Worm (Caenorhabditis elegans) whole organism, young adult: ENCODE measurements around the gene ugt-32.

Source experiments
- B0019.2 ChIP-seq: fragments of 200-800 bp; sonication (Bioruptor generic); conservative IDR thresholded peaks from 2 replicates; pipeline ENCODE4 v1.3.6; 2022; ENCODE audit warnings: missing genetic modification reagents, missing genetic modification characterization, missing compliant biosample characterization
- B0261.1 ChIP-seq: sonication (generic microtip); optimal IDR thresholded peaks from 2 replicates; lab custom pipeline; 2016; ENCODE audit warnings: mild to moderate bottlenecking, missing genetic modification characterization, moderate library complexity, missing compliant biosample characterization
- B0336.3 ChIP-seq: fragments of 200-800 bp; sonication (Bioruptor generic); IDR thresholded peaks from 2 replicates; pipeline ENCODE4 v1.3.6; 2022; ENCODE audit warnings: missing genetic modification characterization, missing compliant biosample characterization
- D2030.7 ChIP-seq: fragments of 200-800 bp; sonication (Bioruptor generic); IDR thresholded peaks from 2 replicates; pipeline ENCODE4 v1.3.6; 2022; ENCODE audit warnings: missing genetic modification reagents, missing genetic modification characterization, missing compliant biosample characterization
- F39B2.1 ChIP-seq: fragments of 200-800 bp; sonication (Bioruptor generic); IDR thresholded peaks from 2 replicates; pipeline ENCODE4 v1.3.6; 2022; ENCODE audit warnings: missing genetic modification reagents, missing genetic modification characterization, missing compliant biosample characterization
- F49E8.2 ChIP-seq: sonication (generic microtip); optimal IDR thresholded peaks from 3 replicates; lab custom pipeline; 2017; ENCODE audit warnings: missing genetic modification characterization, mild to moderate bottlenecking, missing compliant biosample characterization, antibody characterized with exemption, moderate library complexity; ENCODE audit not compliant: insufficient read depth
- F57C9.4 ChIP-seq: sonication (generic microtip); optimal IDR thresholded peaks from 2 replicates; lab custom pipeline; 2017; ENCODE audit warnings: mild to moderate bottlenecking, missing genetic modification characterization, missing compliant biosample characterization
- K11D2.4 ChIP-seq: fragments of 200-800 bp; sonication (Bioruptor generic); IDR thresholded peaks from 2 replicates; pipeline ENCODE4 v1.3.6; 2022; ENCODE audit warnings: missing genetic modification reagents, missing genetic modification characterization, missing compliant biosample characterization
- T26A5.8 ChIP-seq: sonication (generic microtip); optimal IDR thresholded peaks from 2 replicates; lab custom pipeline; 2016; ENCODE audit warnings: missing genetic modification characterization, missing compliant biosample characterization
- Y53G8AR.9 ChIP-seq: fragments of 200-800 bp; sonication (Bioruptor generic); conservative IDR thresholded peaks from 2 replicates; pipeline ENCODE4 v1.3.6; 2022; ENCODE audit warnings: missing genetic modification reagents, missing genetic modification characterization, missing compliant biosample characterization
- Y95B8A.8 ChIP-seq: fragments of 200-800 bp; sonication (Bioruptor generic); IDR thresholded peaks from 2 replicates; pipeline ENCODE4 v1.3.6; 2022; ENCODE audit warnings: missing genetic modification reagents, missing genetic modification characterization, missing compliant biosample characterization
- bed-2 ChIP-seq: fragments of 200-800 bp; sonication (Bioruptor generic); IDR thresholded peaks from 2 replicates; pipeline ENCODE4 v1.3.6; 2022; ENCODE audit warnings: missing genetic modification reagents, missing genetic modification characterization, missing compliant biosample characterization
- ccch-3 ChIP-seq: fragments of 200-800 bp; sonication (Bioruptor generic); optimal IDR thresholded peaks from 2 replicates; lab custom pipeline; 2018; ENCODE audit warnings: mild to moderate bottlenecking, missing genetic modification characterization, missing compliant biosample characterization
- ceh-40 ChIP-seq: fragments of 200-800 bp; sonication (Bioruptor generic); IDR thresholded peaks from 2 replicates; pipeline ENCODE4 v1.3.6; 2022; ENCODE audit warnings: missing genetic modification characterization, missing compliant biosample characterization
- ceh-58 ChIP-seq: fragments of 200-800 bp; sonication (Bioruptor generic); IDR thresholded peaks from 2 replicates; pipeline ENCODE4 v1.3.6; 2022; ENCODE audit warnings: missing genetic modification characterization, missing compliant biosample characterization
- ceh-91 ChIP-seq: fragments of 200-800 bp; sonication (Bioruptor generic); IDR thresholded peaks from 2 replicates; pipeline ENCODE4 v1.3.6; 2022; ENCODE audit warnings: missing genetic modification reagents, missing genetic modification characterization, missing compliant biosample characterization
- chd-7 ChIP-seq: sonication (generic microtip); optimal IDR thresholded peaks from 2 replicates; lab custom pipeline; 2016; ENCODE audit warnings: mild to moderate bottlenecking, missing genetic modification characterization, moderate library complexity, missing compliant biosample characterization
- dox-1 ChIP-seq: fragments of 200-800 bp; sonication (Bioruptor generic); IDR thresholded peaks from 2 replicates; pipeline ENCODE4 v1.3.6; 2022; ENCODE audit warnings: missing genetic modification reagents, missing genetic modification characterization, missing compliant biosample characterization
- dpff-1 ChIP-seq: sonication (generic microtip); optimal IDR thresholded peaks from 2 replicates; lab custom pipeline; 2017; ENCODE audit warnings: mild to moderate bottlenecking, missing genetic modification characterization, missing compliant biosample characterization
- dpl-1 ChIP-seq: fragments of 150-350 bp; optimal IDR thresholded peaks from 2 replicates; lab custom pipeline; 2014; ENCODE audit warnings: missing biosample characterization, missing genetic modification reagents, missing genetic modification characterization
- efl-1 ChIP-seq: fragments of 150-350 bp; optimal IDR thresholded peaks from 2 replicates; lab custom pipeline; 2014; ENCODE audit warnings: missing biosample characterization, missing genetic modification reagents, missing genetic modification characterization
- egrh-3 ChIP-seq: fragments of 200-800 bp; sonication (Bioruptor generic); IDR thresholded peaks from 2 replicates; pipeline ENCODE4 v1.3.6; 2022; ENCODE audit warnings: missing genetic modification reagents, missing genetic modification characterization, missing compliant biosample characterization
- hmg-1.2 ChIP-seq: fragments of 200-800 bp; sonication (Bioruptor generic); IDR thresholded peaks from 2 replicates; pipeline ENCODE4 v1.3.6; 2022; ENCODE audit warnings: missing genetic modification reagents, missing genetic modification characterization, missing compliant biosample characterization
- hrde-1 ChIP-seq: sonication (generic microtip); optimal IDR thresholded peaks from 2 replicates; lab custom pipeline; 2016; ENCODE audit warnings: missing genetic modification characterization, mild to moderate bottlenecking, missing compliant biosample characterization, moderate library complexity, missing genotype, missing genetic modification reagents, borderline replicate concordance
- lsl-1 ChIP-seq: fragments of 200-800 bp; sonication (Bioruptor generic); optimal IDR thresholded peaks from 2 replicates; lab custom pipeline; 2018; ENCODE audit warnings: mild to moderate bottlenecking, missing genetic modification characterization, moderate library complexity, missing compliant biosample characterization
- madf-10 ChIP-seq: sonication (generic microtip); optimal IDR thresholded peaks from 2 replicates; lab custom pipeline; 2016; ENCODE audit warnings: mild to moderate bottlenecking, missing genetic modification characterization, missing compliant biosample characterization
- madf-6 ChIP-seq: fragments of 200-800 bp; sonication (Bioruptor generic); IDR thresholded peaks from 2 replicates; pipeline ENCODE4 v1.3.6; 2022; ENCODE audit warnings: missing genetic modification reagents, missing genetic modification characterization, missing compliant biosample characterization
- madf-8 ChIP-seq: fragments of 200-800 bp; sonication (Bioruptor generic); conservative IDR thresholded peaks from 2 replicates; pipeline ENCODE4 v1.3.6; 2022; ENCODE audit warnings: missing genetic modification reagents, missing genetic modification characterization, missing compliant biosample characterization
- mcd-1 ChIP-seq: fragments of 200-800 bp; sonication (Bioruptor generic); IDR thresholded peaks from 2 replicates; pipeline ENCODE4 v1.3.6; 2022; ENCODE audit warnings: missing genetic modification reagents, missing genetic modification characterization, missing compliant biosample characterization
- nhr-80 ChIP-seq: sonication (generic microtip); optimal IDR thresholded peaks from 2 replicates; lab custom pipeline; 2016; ENCODE audit warnings: missing genetic modification characterization, missing compliant biosample characterization
- rec-8 ChIP-seq, 2 experiments: sonication (generic microtip); optimal IDR thresholded peaks; 2 replicates each; lab custom pipeline; 2016; ENCODE audit warnings: mild to moderate bottlenecking in 2 of 2, missing genetic modification characterization in 2 of 2, missing genetic modification reagents in 2 of 2, missing genotype in 2 of 2, missing biosample characterization in 1 of 2, missing compliant biosample characterization in 1 of 2, moderate library complexity in 1 of 2
- snpc-3.4 ChIP-seq: sonication (generic microtip); optimal IDR thresholded peaks from 2 replicates; lab custom pipeline; 2017; ENCODE audit warnings: missing genetic modification characterization, mild to moderate bottlenecking, missing compliant biosample characterization, antibody characterized with exemption, moderate library complexity, missing genotype, missing genetic modification reagents
- tbp1 ChIP-seq: fragments of 200-800 bp; sonication (Bioruptor generic); optimal IDR thresholded peaks from 2 replicates; lab custom pipeline; 2018; ENCODE audit warnings: mild to moderate bottlenecking, missing genetic modification characterization, missing compliant biosample characterization
- xnd-1 ChIP-seq: sonication (generic microtip); optimal IDR thresholded peaks from 2 replicates; lab custom pipeline; 2016; ENCODE audit warnings: missing genotype, missing genetic modification reagents, missing genetic modification characterization, missing compliant biosample characterization
- zim-3 ChIP-seq: sonication (generic microtip); optimal IDR thresholded peaks from 2 replicates; lab custom pipeline; 2017; ENCODE audit warnings: mild to moderate bottlenecking, missing genetic modification characterization, moderate library complexity, missing compliant biosample characterization
- ztf-25 ChIP-seq: fragments of 200-800 bp; sonication (Bioruptor generic); IDR thresholded peaks from 2 replicates; pipeline ENCODE4 v1.3.6; 2022; ENCODE audit warnings: missing genetic modification reagents, missing genetic modification characterization, missing compliant biosample characterization
- ztf-6 ChIP-seq: fragments of 200-800 bp; sonication (Bioruptor generic); IDR thresholded peaks from 2 replicates; pipeline ENCODE4 v1.3.6; 2022; ENCODE audit warnings: missing genetic modification reagents, missing genetic modification characterization, missing compliant biosample characterization

ugt-32 gene

DNA sequence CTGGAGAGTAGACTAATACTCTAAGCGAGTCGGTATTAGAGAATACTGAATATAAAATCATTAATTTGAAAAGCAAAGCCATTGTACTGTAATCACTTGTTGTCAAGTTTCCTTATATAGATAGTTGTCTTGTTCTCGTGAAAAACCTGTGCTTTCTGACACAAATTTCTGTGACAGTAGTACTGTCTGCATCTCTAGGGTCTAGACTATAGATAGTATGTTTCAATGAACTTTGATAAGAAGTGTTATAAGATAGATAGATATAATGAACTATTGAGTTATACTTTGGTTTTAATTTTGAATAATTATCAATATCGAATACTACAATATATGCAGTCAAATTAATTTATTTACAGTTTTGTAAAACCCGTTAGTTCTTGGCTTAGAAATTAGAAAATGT is at the start of gene ugt-32:
ugt-32 (minus strand) TSS at position 82 of the 400 bp plus-strand sequence.
- TF ChIP-seq T26A5.8 (tag; lab: Kevin White, UChicago) (no peak), rec-8 (tag; optimal IDR thresholded peaks at IDR 0.05; lab: Kevin White, UChicago) (no peak), dpff-1 (tag; lab: Kevin White, UChicago) (no peak), Y95B8A.8 (GFP tag; lab: Robert Waterston, UW) (no peak), ccch-3 (no peak), nhr-80 (tag; lab: Kevin White, UChicago) (peak; percentile 22), egrh-3 (no peak), K11D2.4 (GFP tag; lab: Robert Waterston, UW) (no peak)

DNA sequence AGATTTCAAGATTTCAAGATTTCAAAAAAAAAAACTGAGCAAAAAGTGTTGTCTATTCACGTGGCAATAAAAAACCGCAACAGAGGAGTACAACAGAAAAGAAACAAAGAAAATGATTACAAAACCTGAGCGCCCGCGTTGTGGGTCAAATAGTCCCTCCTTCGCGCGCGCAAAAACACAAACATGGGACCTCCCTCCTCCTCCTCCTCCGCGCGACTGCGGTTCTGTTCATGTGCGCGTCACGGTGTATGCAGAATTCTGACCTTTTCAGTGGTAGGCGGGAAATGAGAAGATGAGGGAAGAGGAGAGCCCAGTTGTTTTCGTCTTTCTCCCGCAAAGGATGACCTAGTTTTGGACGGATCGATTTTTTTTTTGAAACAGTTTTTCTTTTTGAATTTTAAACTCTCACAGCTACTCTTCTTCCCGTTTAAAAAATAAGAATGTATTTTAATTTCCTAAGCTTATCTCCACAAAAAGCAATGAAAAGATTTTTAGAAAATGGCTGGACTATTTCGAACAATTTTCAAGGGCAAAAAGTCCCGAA is 48.6 kb upstream of the ugt-32 start, which contains the start of gene C17E7.4:
C17E7.4 (plus strand) TSS at position 494 of the 544 bp plus-strand sequence.
- TF ChIP-seq lsl-1 (GFP tag; lab: Kevin White, UChicago) = peak; percentile 9
- peak; percentile 70 for TF ChIP-seq egrh-3
- no peak for TF ChIP-seq tbp1 (GFP tag; lab: Kevin White, UChicago)
- peak; percentile 44; the same call in 1 of the 2 replicates for TF ChIP-seq ceh-91 (GFP tag; lab: Robert Waterston, UW)
- peak; percentile 48 for TF ChIP-seq xnd-1 (tag; lab: Kevin White, UChicago)
- peak; percentile 69 for TF ChIP-seq dpl-1
- TF ChIP-seq B0261.1 = no peak
- peak; percentile 89 for TF ChIP-seq efl-1 (GFP tag; lab: Kevin White, UChicago)
- TF ChIP-seq bed-2 (GFP tag; lab: Robert Waterston, UW) = no peak
- TF ChIP-seq madf-8 (GFP tag; lab: Robert Waterston, UW) = peak; percentile 72
- peak; percentile 88 for TF ChIP-seq madf-6
- peak; percentile 54; the same call in 1 of the 2 replicates for TF ChIP-seq hmg-1.2 (GFP tag; lab: Robert Waterston, UW)
- peak; percentile 47; the same call in 1 of the 2 replicates for TF ChIP-seq D2030.7 (GFP tag; lab: Robert Waterston, UW)
- TF ChIP-seq snpc-3.4 (tag; lab: Kevin White, UChicago) = peak; percentile 16
- peak; percentile 62; the same call in 1 of the 2 replicates for TF ChIP-seq dox-1 (GFP tag; lab: Robert Waterston, UW)
- TF ChIP-seq, all 124 proteins: peak for 12

DNA sequence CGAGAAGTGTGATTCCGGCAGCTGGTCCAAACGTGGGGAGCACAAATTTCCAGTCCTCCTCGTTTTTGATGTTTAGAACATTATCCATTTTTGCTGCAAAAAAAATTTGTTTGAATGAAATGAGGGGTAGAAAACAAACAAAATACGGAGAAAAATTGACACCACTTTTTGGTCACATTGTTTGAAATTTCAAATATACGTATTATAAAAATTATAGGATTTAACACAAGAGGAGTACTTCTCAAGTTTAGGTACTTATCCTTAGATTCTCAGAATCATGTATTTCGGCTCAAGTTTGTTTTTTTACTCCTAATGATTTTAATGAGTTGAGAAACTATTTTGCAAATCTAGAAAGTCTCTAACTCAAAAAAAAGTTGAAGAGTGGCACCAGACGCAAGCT is 48.1 kb upstream of the ugt-32 start, which contains the start of gene C17E7.12:
C17E7.12 (minus strand) TSS at position 101 of the 400 bp plus-strand sequence.
- TF ChIP-seq ztf-25 (GFP tag; lab: Robert Waterston, UW) = no peak
- no peak for TF ChIP-seq Y53G8AR.9 (GFP tag; lab: Robert Waterston, UW)
- TF ChIP-seq F49E8.2 (tag; lab: Kevin White, UChicago) = no peak
- no peak for TF ChIP-seq B0336.3 (GFP tag; lab: Robert Waterston, UW)
- TF ChIP-seq F39B2.1 (GFP tag; lab: Robert Waterston, UW) = no peak
- TF ChIP-seq hrde-1 (tag; lab: Kevin White, UChicago) = no peak
- TF ChIP-seq dox-1 (GFP tag; lab: Robert Waterston, UW) = no peak
- no peak for TF ChIP-seq rec-8 (tag; optimal IDR thresholded peaks at IDR 0.05; lab: Kevin White, UChicago)
- no peak for TF ChIP-seq snpc-3.4 (tag; lab: Kevin White, UChicago)
- no peak for TF ChIP-seq B0019.2 (GFP tag; lab: Robert Waterston, UW)
- TF ChIP-seq ztf-6 (GFP tag; lab: Robert Waterston, UW) = no peak
- no peak for TF ChIP-seq F57C9.4 (tag; lab: Kevin White, UChicago)
- TF ChIP-seq chd-7 (tag; lab: Kevin White, UChicago) = no peak
- no peak for TF ChIP-seq ceh-40 (GFP tag; lab: Robert Waterston, UW)
- TF ChIP-seq mcd-1 (GFP tag; lab: Robert Waterston, UW) = no peak
- no peak for TF ChIP-seq madf-10
- TF ChIP-seq ceh-58 (GFP tag; lab: Robert Waterston, UW) = no peak
- TF ChIP-seq zim-3 (tag; lab: Kevin White, UChicago) = no peak
- TF ChIP-seq egrh-3 = no peak
